Fruit fly (Drosophila melanogaster) whole organism, adult: Measurements from ENCODE around the gene CG17264.

ENCODE experiments used
- CG5204 ChIP-seq: fragments of 200-800 bp; sonication (Bioruptor generic); optimal IDR thresholded peaks from 2 replicates; lab custom pipeline; 2016; ENCODE audit warnings: missing biosample characterization, missing genetic modification characterization
- Crg-1 ChIP-seq: fragments of 200-800 bp; sonication (Bioruptor generic); optimal IDR thresholded peaks from 2 replicates; lab custom pipeline; 2016; ENCODE audit warnings: missing biosample characterization, missing genetic modification characterization
- Mnt ChIP-seq: fragments of 200-800 bp; sonication (Bioruptor generic); optimal IDR thresholded peaks from 2 replicates; lab custom pipeline; 2016; ENCODE audit warnings: missing biosample characterization, mild to moderate bottlenecking, missing genetic modification characterization
- kay ChIP-seq: fragments of 200-800 bp; sonication (Bioruptor generic); peaks from one replicate; lab custom pipeline; 2016; ENCODE audit warnings: missing biosample characterization, missing genetic modification characterization, borderline replicate concordance

DNA sequence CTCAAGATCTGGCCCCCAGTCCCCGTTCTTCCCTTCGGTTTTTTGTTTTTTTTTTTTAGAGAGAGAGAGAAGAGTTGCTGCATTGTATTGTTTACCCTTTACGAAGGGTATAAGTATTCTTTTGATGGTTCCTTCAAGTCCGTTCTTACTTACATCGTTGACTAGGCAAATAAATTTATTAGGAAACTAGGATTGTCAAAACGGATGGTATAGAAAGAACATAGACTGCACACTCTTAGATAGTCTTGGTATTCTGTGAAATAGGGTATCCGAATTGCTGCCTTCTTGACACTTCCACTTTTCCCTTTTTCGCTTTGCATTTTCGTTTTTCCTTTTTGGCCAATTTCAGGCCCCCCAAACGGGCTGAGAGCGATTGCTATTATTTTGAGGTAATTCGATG, 6.8 kb upstream of the CG17264 start:
- TF ChIP-seq kay (GFP tag; lab: Kevin White, UChicago) (no peak), CG5204 (no peak), Mnt (GFP tag; lab: Kevin White, UChicago) (no peak), Crg-1 (no peak)
